Worm (Caenorhabditis elegans) whole organism, L1 larva: ENCODE measurements around the gene F39H12.1.

ENCODE experiments used
- jun-1 ChIP-seq: fragments of 150-350 bp; optimal IDR thresholded peaks from 2 replicates; lab custom pipeline; 2014; ENCODE audit warnings: missing biosample characterization, missing genetic modification reagents, missing genetic modification characterization
- nhr-28 ChIP-seq: fragments of 150-350 bp; optimal IDR thresholded peaks from 2 replicates; lab custom pipeline; 2014; ENCODE audit warnings: missing biosample characterization, missing genetic modification characterization
- unc-62 ChIP-seq: fragments of 150-350 bp; optimal IDR thresholded peaks from 2 replicates; lab custom pipeline; 2014; ENCODE audit warnings: missing biosample characterization, missing genetic modification reagents, missing genetic modification characterization

- TF ChIP-seq jun-1 (tag; lab: Kevin White, UChicago) (no peak), unc-62 (GFP tag; lab: Kevin White, UChicago) (no peak), nhr-28 (tag; lab: Kevin White, UChicago) (no peak)
Observed at ce11 chrX:790593-790992, 44.0 kb upstream of the F39H12.1 start.
